Fruit fly (Drosophila melanogaster) whole organism, adult: ENCODE results near the gene ex.

ENCODE experiments used
- CG11617 ChIP-seq: fragments of 200-800 bp; sonication (Bioruptor generic); optimal IDR thresholded peaks from 2 replicates; lab custom pipeline; 2017; ENCODE audit warnings: mild to moderate bottlenecking, missing biosample characterization, missing genetic modification reagents, missing genetic modification characterization
- CG12768 ChIP-seq: fragments of 200-800 bp; sonication (Bioruptor generic); optimal IDR thresholded peaks from 2 replicates; lab custom pipeline; 2017; ENCODE audit warnings: missing biosample characterization, missing genetic modification characterization, mild to moderate bottlenecking, moderate library complexity, missing genetic modification reagents
- CG14711 ChIP-seq: fragments of 200-800 bp; sonication (Bioruptor generic); optimal IDR thresholded peaks from 2 replicates; lab custom pipeline; 2018; ENCODE audit warnings: missing biosample characterization, mild to moderate bottlenecking, missing genetic modification characterization, moderate library complexity
- CG1620 ChIP-seq: fragments of 200-800 bp; sonication (Bioruptor generic); optimal IDR thresholded peaks from 2 replicates; lab custom pipeline; 2016; ENCODE audit warnings: missing biosample characterization, missing genetic modification characterization
- CG33017 ChIP-seq: fragments of 200-800 bp; sonication (Bioruptor generic); optimal IDR thresholded peaks from 2 replicates; lab custom pipeline; 2018; ENCODE audit warnings: missing biosample characterization, mild to moderate bottlenecking, missing genetic modification characterization, moderate library complexity
- CG5204 ChIP-seq: fragments of 200-800 bp; sonication (Bioruptor generic); optimal IDR thresholded peaks from 2 replicates; lab custom pipeline; 2016; ENCODE audit warnings: missing biosample characterization, missing genetic modification characterization
- CG7045 ChIP-seq: fragments of 200-800 bp; sonication (Bioruptor generic); optimal IDR thresholded peaks from 2 replicates; lab custom pipeline; 2017; ENCODE audit warnings: missing biosample characterization, mild to moderate bottlenecking, missing genetic modification characterization
- CG7101 ChIP-seq: fragments of 200-800 bp; sonication (Bioruptor generic); optimal IDR thresholded peaks from 2 replicates; lab custom pipeline; 2018; ENCODE audit warnings: missing biosample characterization, mild to moderate bottlenecking, missing genetic modification characterization, moderate library complexity
- Clk ChIP-seq: fragments of 200-800 bp; sonication (Bioruptor generic); optimal IDR thresholded peaks from 2 replicates; lab custom pipeline; 2017; ENCODE audit warnings: missing biosample characterization, missing genetic modification characterization
- Crg-1 ChIP-seq: fragments of 200-800 bp; sonication (Bioruptor generic); optimal IDR thresholded peaks from 2 replicates; lab custom pipeline; 2016; ENCODE audit warnings: missing biosample characterization, missing genetic modification characterization
- Hr96 ChIP-seq: fragments of 200-800 bp; sonication (Bioruptor generic); optimal IDR thresholded peaks from 2 replicates; lab custom pipeline; 2016; ENCODE audit warnings: missing biosample characterization, missing genetic modification characterization
- Mnt ChIP-seq: fragments of 200-800 bp; sonication (Bioruptor generic); optimal IDR thresholded peaks from 2 replicates; lab custom pipeline; 2016; ENCODE audit warnings: missing biosample characterization, mild to moderate bottlenecking, missing genetic modification characterization
- bab1 ChIP-seq: fragments of 200-800 bp; sonication (Bioruptor generic); optimal IDR thresholded peaks from 3 replicates; lab custom pipeline; 2019; ENCODE audit warnings: missing biosample characterization, mild to moderate bottlenecking, missing genetic modification characterization, moderate library complexity
- cic ChIP-seq: fragments of 200-800 bp; sonication (Bioruptor generic); optimal IDR thresholded peaks from 2 replicates; lab custom pipeline; 2017; ENCODE audit warnings: missing biosample characterization, mild to moderate bottlenecking, missing genetic modification characterization, moderate library complexity
- cnc ChIP-seq, 2 experiments: fragments of >200 bp; optimal IDR thresholded peaks; 2 replicates each; lab custom pipeline; 2017
- kay ChIP-seq: fragments of 200-800 bp; sonication (Bioruptor generic); peaks from one replicate; lab custom pipeline; 2016; ENCODE audit warnings: missing biosample characterization, missing genetic modification characterization, borderline replicate concordance
- ovo ChIP-seq: fragments of 200-800 bp; sonication (Bioruptor generic); optimal IDR thresholded peaks from 2 replicates; lab custom pipeline; 2016; ENCODE audit warnings: missing biosample characterization, missing genetic modification characterization
- pad ChIP-seq: fragments of 200-800 bp; sonication (Bioruptor generic); optimal IDR thresholded peaks from 3 replicates; lab custom pipeline; 2017; ENCODE audit warnings: missing biosample characterization, missing genetic modification characterization, mild to moderate bottlenecking, moderate library complexity, missing genetic modification reagents
- tj ChIP-seq: fragments of 200-800 bp; sonication (Bioruptor generic); optimal IDR thresholded peaks from 3 replicates; lab custom pipeline; 2017; ENCODE audit warnings: missing biosample characterization, mild to moderate bottlenecking, missing genetic modification characterization, moderate library complexity
- toe ChIP-seq: fragments of 200-800 bp; sonication (Bioruptor generic); optimal IDR thresholded peaks from 2 replicates; lab custom pipeline; 2016; ENCODE audit warnings: missing biosample characterization, missing genetic modification characterization

Gene ex

DNA sequence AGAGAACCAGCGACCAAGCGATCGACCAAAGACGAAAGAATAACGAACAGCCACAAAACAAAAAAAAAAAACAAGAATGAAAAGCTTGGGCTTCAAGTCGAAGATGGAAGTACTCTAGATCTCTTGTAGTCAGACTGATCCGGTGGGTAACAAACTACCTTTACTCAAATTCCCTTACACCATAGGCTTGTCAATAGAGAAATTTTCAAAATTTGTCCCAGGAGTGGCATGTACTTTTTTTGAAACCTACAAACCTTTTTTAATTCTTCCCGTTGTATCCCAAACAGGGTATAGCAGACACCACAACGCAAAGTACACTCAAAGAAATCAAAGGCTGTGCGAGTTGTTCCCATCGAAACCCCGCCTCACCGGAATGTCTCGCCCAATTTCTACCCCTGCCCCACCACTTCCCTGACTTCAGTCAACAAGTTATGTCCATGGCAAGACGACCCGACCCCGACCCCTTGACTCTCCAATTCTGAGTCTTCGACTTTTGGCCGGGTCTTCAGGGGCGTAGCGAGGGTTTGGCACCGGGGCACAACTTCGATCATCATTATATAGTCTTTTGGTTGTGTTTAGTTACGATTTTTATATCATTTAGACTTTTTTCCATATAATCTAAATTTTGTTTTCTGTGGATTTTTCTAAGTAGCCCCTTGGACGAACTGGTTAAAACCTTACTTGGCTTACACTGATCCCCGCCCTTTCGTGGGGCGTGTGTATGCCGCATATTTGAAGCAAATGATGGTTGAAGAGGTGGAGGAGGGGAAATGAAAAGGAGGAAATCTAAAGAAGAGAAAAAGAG is 1.1 kb upstream of the ex start:
- TF ChIP-seq kay (GFP tag; lab: Kevin White, UChicago), result peak; percentile 36
- TF ChIP-seq Crg-1 (GFP tag; lab: Kevin White, UChicago), result no peak

DNA sequence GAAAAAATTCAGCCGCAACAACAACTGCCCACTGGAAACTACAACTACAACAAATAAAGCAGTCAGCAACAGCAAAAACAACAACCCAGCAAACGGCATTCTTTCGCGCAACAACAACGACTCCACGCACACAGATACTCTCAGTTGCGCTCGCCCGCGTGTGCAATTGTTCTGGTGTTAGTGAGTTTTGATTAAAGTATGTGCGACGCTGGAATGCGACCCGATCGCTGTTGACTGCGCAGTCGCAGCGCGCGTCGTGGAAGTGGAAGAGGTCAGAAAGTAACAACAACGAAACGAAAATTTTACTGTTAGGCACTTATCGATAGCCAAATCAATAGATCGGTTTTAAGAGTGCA is 580 bp downstream of the ex start:
- no peak for TF ChIP-seq CG5204 (GFP tag; lab: Kevin White, UChicago)
- no peak for TF ChIP-seq CG7101 (tag; lab: Kevin White, UChicago)
- no peak for TF ChIP-seq ovo (GFP tag; lab: Kevin White, UChicago)
- TF ChIP-seq Mnt, result no peak
- no peak for TF ChIP-seq Clk (GFP tag; lab: Kevin White, UChicago)
- TF ChIP-seq Hr96 (GFP tag; lab: Kevin White, UChicago), result no peak

DNA sequence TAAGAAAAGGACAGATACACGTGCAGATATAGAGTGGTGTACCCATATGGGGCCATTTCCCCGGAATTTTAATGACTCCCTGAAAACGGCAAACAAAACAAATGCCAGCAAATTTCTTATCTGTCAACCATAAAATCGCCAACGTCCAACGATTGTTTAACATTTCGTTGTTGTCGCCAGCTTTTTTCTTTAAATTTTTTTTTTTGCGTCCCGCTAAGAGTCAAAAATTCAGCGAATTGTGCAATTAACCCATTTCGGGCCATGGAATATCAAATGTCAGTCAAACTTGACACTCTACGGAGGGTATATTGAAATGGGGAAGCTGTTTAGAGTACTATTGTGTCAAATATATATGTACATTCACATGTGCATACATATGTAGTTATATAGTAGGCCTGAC is 1.1 kb downstream of the ex start:
- TF ChIP-seq CG7101 (tag; lab: Kevin White, UChicago) (no peak), tj (peak; percentile 92), bab1 (peak; percentile 1)

DNA sequence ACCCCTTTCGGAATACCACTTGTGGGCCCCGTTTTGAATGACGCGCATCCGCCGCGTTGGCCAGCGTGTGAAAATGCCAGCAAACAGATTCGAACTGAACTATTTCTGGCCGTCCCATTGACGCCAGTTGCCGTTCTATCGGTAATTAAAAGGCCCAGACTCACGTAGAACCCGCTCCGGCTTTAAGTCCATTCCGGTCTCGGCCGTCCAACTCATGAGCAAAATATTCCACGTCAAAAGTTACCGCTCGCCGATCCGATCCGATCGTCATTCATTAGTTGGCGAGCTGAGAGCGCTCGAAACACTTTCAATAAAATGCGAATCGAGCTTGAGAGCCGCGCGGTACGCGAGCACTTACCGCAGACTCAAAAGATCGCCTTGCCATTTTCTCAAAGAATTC is 3.4 kb downstream of the ex start:
- TF ChIP-seq CG5204 (GFP tag; lab: Kevin White, UChicago) (no peak), CG1620 (GFP tag; lab: Kevin White, UChicago) (no peak), kay (GFP tag; lab: Kevin White, UChicago) (peak; percentile 41), cic (GFP tag; lab: Kevin White, UChicago) (peak; percentile 43)

DNA sequence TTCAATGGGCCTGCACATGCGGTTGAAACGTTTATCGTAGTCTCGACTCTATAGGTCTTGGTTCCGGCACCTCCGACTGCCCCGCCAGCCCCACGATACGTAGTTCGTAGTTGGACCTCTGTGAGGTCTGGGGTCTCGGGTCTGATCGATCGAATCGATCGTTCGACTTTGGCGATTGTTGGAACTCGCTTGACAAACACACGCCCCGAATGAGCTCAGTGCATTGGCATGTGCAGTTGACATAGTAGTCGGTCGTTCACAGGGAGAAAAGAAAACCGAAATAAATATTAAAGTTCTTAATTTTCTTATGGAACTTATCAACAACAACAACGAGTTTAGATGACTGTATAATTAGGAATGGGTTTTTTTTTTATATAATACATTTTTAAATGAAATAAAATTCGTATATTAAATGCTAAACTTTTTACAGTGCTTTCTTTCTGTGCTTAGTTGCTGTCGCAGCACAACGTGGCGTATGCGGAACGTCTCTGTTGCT is 4.3 kb downstream of the ex start:
- TF ChIP-seq cic (GFP tag; lab: Kevin White, UChicago) (peak; percentile 86), CG5204 (GFP tag; lab: Kevin White, UChicago) (peak; percentile 76), toe (GFP tag; lab: Kevin White, UChicago) (peak; percentile 49), Hr96 (GFP tag; lab: Kevin White, UChicago) (peak; percentile 64), Crg-1 (GFP tag; lab: Kevin White, UChicago) (peak; percentile 74), CG12768 (GFP tag; lab: Kevin White, UChicago) (peak; percentile 97), CG1620 (GFP tag; lab: Kevin White, UChicago) (peak; percentile 77), CG11617 (peak; percentile 91), CG7045 (GFP tag; lab: Kevin White, UChicago) (peak; percentile 87), Mnt (peak; percentile 74), bab1 (peak; percentile 93), CG14711 (tag; lab: Kevin White, UChicago) (peak; percentile 92), pad (GFP tag; lab: Kevin White, UChicago) (peak; percentile 78), cnc (optimal IDR thresholded peaks at IDR 0.05; lab: Kevin White, UChicago) (no peak), kay (GFP tag; lab: Kevin White, UChicago) (peak; percentile 89), CG7101 (tag; lab: Kevin White, UChicago) (peak; percentile 94), CG33017 (tag; lab: Kevin White, UChicago) (peak; percentile 94), tj (peak; percentile 99), Clk (GFP tag; lab: Kevin White, UChicago) (peak; percentile 41), ovo (GFP tag; lab: Kevin White, UChicago) (peak; percentile 59)

DNA sequence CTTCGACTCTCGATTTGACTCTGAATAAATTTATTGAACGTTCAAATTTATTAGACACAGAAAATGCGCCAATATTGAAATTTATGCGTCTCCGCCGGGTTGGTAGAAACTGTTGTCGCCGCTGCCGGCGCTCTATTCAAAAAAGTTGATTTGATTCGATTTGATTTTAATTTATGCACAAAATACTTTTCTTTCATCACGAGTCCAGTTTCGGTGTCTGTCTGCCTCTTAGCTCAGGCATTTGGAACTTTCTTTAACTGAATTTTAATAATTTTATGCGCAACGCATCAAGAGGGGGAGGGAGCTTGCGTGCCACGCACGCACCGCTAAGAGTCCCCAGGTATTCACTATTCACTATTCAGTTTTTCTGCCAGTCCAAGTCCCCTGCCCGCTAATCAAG is 6.5 kb downstream of the ex start:
- TF ChIP-seq CG7045 (GFP tag; lab: Kevin White, UChicago) (no peak), kay (GFP tag; lab: Kevin White, UChicago) (no peak), CG1620 (GFP tag; lab: Kevin White, UChicago) (no peak), cic (GFP tag; lab: Kevin White, UChicago) (no peak), CG12768 (GFP tag; lab: Kevin White, UChicago) (no peak), CG5204 (GFP tag; lab: Kevin White, UChicago) (no peak), Mnt (no peak), CG14711 (tag; lab: Kevin White, UChicago) (no peak)

DNA sequence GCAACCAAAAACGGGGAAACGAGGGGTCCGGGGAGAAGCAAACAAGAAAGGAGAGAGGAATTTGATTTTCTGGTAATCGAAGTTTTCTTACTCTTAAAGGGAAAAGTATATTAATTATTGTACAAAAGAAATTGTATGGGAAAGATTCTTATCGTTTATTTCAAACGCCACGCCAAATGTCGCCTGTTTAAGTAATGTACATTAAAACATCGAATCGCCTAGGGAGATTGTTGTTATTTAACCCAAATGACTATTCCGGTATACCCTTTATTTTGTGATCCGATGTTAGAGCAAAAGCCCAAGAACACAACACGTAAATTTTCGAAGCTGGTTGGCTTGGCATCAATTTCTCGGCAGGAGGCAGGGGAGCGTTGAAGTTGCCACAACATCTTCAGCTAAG is 8.3 kb downstream of the ex start:
- TF ChIP-seq CG5204 (GFP tag; lab: Kevin White, UChicago) (no peak), CG7045 (GFP tag; lab: Kevin White, UChicago) (no peak), kay (GFP tag; lab: Kevin White, UChicago) (no peak), CG14711 (tag; lab: Kevin White, UChicago) (no peak), CG12768 (GFP tag; lab: Kevin White, UChicago) (no peak), tj (no peak), Mnt (no peak), bab1 (no peak), cnc (optimal IDR thresholded peaks at IDR 0.05; lab: Kevin White, UChicago) (no peak), Clk (GFP tag; lab: Kevin White, UChicago) (no peak), Crg-1 (GFP tag; lab: Kevin White, UChicago) (no peak)
